Worm (Caenorhabditis elegans): ENCODE results near the gene B0228.7.

The B0228.7 gene

DNA sequence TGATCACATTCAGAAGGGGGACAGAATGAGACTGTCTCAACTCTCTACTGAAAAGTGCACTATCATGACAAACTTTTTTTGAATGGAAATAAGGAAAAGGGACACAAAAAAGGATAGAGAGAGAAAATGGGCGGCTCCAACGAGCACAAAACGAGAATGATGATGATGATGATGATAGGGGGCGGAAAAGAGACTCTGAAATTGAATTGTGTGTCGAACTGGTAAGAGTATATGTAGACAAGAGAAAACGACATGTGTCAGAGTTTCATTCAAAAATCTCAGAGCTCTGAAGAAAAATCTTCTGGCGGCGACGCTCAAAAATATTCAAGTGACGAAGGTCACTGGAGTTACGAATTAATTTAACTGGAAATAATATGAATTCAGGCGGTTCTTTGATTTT lies 36.5 kb upstream of the B0228.7 start:
- TF ChIP-seq fkh-10 (GFP tag; optimal IDR thresholded peaks at IDR 0.05) = peak; percentile 43
- TF ChIP-seq sea-2 (GFP tag; optimal IDR thresholded peaks at IDR 0.05) = no peak

DNA sequence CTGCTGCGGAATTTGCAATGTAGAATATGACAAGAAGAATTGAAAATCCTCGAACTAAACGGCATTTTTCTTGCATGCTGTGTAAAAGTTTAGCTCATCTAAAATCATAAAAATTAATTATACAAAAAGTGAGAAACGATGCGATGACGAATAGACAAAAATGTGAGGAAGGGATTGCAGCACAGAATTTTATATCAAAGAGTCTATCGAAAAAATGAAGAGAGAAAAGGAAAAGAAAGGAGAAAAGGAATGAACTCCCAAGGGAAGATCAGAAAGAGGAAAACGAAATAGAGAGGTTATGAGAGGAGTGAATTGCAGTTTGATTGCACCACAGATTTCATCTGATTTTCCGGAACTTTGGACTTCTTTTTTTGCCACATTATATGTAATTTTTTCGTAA lies 35.4 kb upstream of the B0228.7 start, which contains the start of gene glr-4:
Gene glr-4, minus strand, starts transcription at position 101 of the 400 bp plus-strand sequence.
- TF ChIP-seq lsy-12 (tag; optimal IDR thresholded peaks at IDR 0.05) (no peak), elt-1 (tag; optimal IDR thresholded peaks at IDR 0.05) (peak; percentile 32), ceh-16 (tag; optimal IDR thresholded peaks at IDR 0.05) (no peak)

DNA sequence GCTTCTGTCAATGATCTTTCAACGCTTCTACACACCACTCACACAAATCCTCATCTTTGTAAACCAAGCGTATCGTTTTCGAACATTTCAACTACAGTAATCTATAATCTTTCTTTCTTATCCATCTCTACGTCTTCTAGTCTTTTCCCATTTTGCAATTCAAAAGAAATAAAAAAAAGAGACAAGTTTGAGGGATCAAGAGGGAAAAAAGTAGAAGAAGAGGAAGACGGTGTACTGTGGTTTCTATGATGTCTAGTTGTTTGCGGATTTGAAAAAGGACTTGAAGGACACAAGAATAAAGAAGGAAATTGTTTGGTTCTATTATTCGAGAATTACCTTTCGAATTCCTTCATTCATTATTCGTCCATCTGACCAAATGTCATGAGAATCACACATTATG lies 33.7 kb upstream of the B0228.7 start:
- no peak for TF ChIP-seq nhr-12 (tag; optimal IDR thresholded peaks at IDR 0.05)
- peak; percentile 25 for TF ChIP-seq nhr-25 (tag; optimal IDR thresholded peaks at IDR 0.05)

DNA sequence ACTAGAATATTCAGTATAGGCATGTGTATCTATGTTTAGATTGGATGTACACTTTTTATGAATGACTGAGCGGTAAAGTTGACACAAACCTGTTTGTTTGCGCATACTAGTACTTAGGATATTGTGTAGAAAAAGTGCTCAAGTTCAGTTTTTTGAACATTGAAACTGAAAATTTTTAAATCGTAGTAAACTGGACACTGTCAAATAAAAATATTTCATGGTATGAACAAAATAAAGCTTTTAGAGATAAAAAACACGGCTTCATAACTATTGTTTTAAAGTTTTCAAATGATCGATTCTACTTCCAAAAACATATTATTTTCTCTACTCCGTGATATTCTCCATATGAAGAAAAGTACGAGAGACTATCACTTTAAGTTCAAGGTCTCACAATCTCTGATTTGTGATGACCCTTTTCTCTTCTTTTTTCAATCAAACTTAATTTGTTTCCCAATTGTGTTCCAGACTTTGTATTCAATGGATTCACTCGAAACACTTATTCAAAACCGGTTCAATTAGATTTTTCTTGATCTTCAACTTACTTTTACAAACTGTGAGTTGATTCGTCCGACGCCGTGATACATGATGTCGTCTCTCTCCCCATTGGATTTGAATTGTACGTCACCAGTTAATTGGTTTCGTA lies 32.7 kb upstream of the B0228.7 start:
- TF ChIP-seq ceh-82 (tag; optimal IDR thresholded peaks at IDR 0.05) (peak; percentile 6), nhr-23 (tag; optimal IDR thresholded peaks at IDR 0.05) (peak; percentile 67), nhr-11 (tag; optimal IDR thresholded peaks at IDR 0.05) (no peak), pha-4 (tag; optimal IDR thresholded peaks at IDR 0.05) (peak; percentile 41), nhr-43 (tag; optimal IDR thresholded peaks at IDR 0.05; ENCODE audit: poor library complexity, severe bottlenecking) (peak; percentile 10), elt-1 (tag; optimal IDR thresholded peaks at IDR 0.05) (no peak), ceh-28 (tag; optimal IDR thresholded peaks at IDR 0.05) (peak; percentile 20), R02D3.7 (tag; optimal IDR thresholded peaks at IDR 0.05) (peak; percentile 18)

DNA sequence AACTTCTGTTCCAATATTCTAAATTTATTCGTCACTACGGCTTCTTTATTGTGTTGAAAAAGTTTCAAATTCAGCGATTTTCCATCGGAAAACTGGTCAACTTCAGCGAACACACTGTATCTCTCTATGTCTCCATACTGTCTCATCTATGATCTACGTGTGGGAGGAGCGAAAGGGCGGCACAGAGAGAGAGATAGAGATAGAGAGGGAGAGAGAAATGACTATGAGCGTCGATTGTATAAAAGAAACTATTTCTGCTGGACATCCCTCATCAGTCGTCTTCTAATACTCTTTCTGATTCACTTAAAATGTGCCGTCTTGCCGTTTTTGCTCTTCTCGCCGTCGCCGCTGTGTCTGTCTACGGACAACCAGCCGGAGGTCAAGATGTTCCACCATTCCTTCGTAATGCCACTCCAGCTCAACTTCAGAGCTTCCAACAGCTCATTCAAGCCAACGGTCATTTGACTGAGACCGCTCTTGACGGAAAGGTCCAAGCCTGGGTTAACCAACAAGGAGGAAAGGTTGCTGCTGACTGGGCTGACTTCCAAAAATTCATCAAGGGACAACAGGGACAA lies 31.6 kb upstream of the B0228.7 start, which contains the start of gene srlf-1:
Gene srlf-1, plus strand, starts transcription at position 268 of the 575 bp plus-strand sequence.
- TF ChIP-seq elt-1 (tag; optimal IDR thresholded peaks at IDR 0.05) (no peak), ceh-82 (tag; optimal IDR thresholded peaks at IDR 0.05) (no peak), elt-3 (tag; optimal IDR thresholded peaks at IDR 0.05) (peak in 1 of 3 experiments; percentile 50), unc-62 (GFP tag; optimal IDR thresholded peaks at IDR 0.05) (no peak), lin-15B (tag; optimal IDR thresholded peaks at IDR 0.05) (no peak), ceh-9 (tag; optimal IDR thresholded peaks at IDR 0.05) (no peak), nhr-23 (tag; optimal IDR thresholded peaks at IDR 0.05) (peak; percentile 60), ama-1 (optimal IDR thresholded peaks at IDR 0.05) (peak; percentile 79), snpc-4 (tag; optimal IDR thresholded peaks at IDR 0.05) (no peak), egl-27 (tag; optimal IDR thresholded peaks at IDR 0.05) (no peak), nhr-25 (tag; optimal IDR thresholded peaks at IDR 0.05) (peak; percentile 74), ceh-28 (tag; optimal IDR thresholded peaks at IDR 0.05) (no peak), fkh-10 (GFP tag; optimal IDR thresholded peaks at IDR 0.05) (no peak), nhr-12 (tag; optimal IDR thresholded peaks at IDR 0.05) (no peak), nfya-1 (tag; optimal IDR thresholded peaks at IDR 0.05; ENCODE audit: insufficient read depth) (no peak), ztf-11 (tag; optimal IDR thresholded peaks at IDR 0.05) (no peak)

DNA sequence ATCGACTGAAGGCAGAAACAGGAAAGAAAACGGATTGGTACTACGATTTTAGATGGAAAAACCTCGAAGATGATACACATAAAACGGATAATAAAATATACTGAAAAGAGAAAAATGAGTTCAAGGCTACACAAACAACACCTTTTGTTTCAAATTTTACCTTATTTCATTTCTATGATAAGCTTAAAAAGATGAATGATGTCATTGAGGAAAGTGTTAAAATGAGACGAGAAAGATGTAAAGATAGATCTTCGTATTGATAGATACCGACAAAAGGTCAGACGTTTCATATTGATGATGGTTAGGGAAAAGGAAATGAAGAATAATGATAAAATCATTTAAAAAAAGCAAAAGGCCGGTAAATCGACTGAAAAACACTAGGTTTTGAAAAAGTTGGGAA lies 30.8 kb upstream of the B0228.7 start:
- no peak for TF ChIP-seq tbx-2 (tag; optimal IDR thresholded peaks at IDR 0.05)
- TF ChIP-seq nhr-23 (tag; optimal IDR thresholded peaks at IDR 0.05) = peak; percentile 58
- no peak for TF ChIP-seq eor-1 (tag; optimal IDR thresholded peaks at IDR 0.05)
- TF ChIP-seq ceh-16 (tag; optimal IDR thresholded peaks at IDR 0.05) = no peak
- TF ChIP-seq elt-1 (tag; optimal IDR thresholded peaks at IDR 0.05) = peak; percentile 59
- TF ChIP-seq sea-2 (GFP tag; optimal IDR thresholded peaks at IDR 0.05) = no peak
- TF ChIP-seq ceh-28 (tag; optimal IDR thresholded peaks at IDR 0.05) = peak; percentile 17
- TF ChIP-seq nhr-67 (tag; optimal IDR thresholded peaks at IDR 0.05) = no peak
- no peak for TF ChIP-seq nhr-28 (tag; optimal IDR thresholded peaks at IDR 0.05)
- peak; percentile 60 for TF ChIP-seq nhr-25 (tag; optimal IDR thresholded peaks at IDR 0.05)
- no peak for TF ChIP-seq ama-1 (optimal IDR thresholded peaks at IDR 0.05)

DNA sequence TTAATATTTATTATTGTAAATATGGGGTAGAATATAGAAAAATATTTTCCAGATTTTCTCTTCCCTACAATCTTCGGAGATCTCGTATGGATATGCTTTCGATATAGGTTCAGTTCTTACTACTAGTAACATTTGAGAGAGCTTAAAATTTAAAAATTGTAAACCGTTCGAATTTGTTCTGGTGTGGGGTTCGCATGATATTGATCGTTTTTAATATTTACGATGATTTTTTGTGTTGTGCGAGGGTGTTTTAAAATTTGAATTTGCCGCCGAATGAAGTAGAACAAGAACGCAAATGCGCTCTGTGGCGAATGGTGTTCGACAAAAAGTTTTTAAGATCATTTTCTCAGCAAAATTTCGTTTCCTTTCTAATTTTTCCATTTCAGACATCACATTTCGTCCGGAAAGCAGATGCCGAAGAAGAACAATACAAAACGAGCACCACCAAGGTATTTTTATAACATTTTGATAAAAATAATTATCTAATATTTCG lies 24.7 kb upstream of the B0228.7 start, which contains the start of gene skr-17:
Gene skr-17, plus strand, starts transcription at position 51 of the 493 bp plus-strand sequence.
- TF ChIP-seq pha-4 (tag; optimal IDR thresholded peaks at IDR 0.05) (no peak), nhr-237 (tag; optimal IDR thresholded peaks at IDR 0.05) (no peak), ama-1 (optimal IDR thresholded peaks at IDR 0.05) (no peak), ztf-11 (tag; optimal IDR thresholded peaks at IDR 0.05) (no peak), ZK546.5 (tag; optimal IDR thresholded peaks at IDR 0.05) (no peak), mdl-1 (tag; optimal IDR thresholded peaks at IDR 0.05) (no peak), snpc-4 (tag; optimal IDR thresholded peaks at IDR 0.05) (no peak), elt-2 (tag; optimal IDR thresholded peaks at IDR 0.05) (no peak), nhr-43 (tag; optimal IDR thresholded peaks at IDR 0.05; ENCODE audit: poor library complexity, severe bottlenecking) (no peak), nhr-25 (tag; optimal IDR thresholded peaks at IDR 0.05) (no peak), lsy-12 (tag; optimal IDR thresholded peaks at IDR 0.05) (no peak), lin-39 (tag; optimal IDR thresholded peaks at IDR 0.05) (no peak), nhr-23 (tag; optimal IDR thresholded peaks at IDR 0.05) (no peak), unc-62 (GFP tag; optimal IDR thresholded peaks at IDR 0.05) (no peak), nfya-1 (tag; optimal IDR thresholded peaks at IDR 0.05; ENCODE audit: insufficient read depth) (no peak), ceh-28 (tag; optimal IDR thresholded peaks at IDR 0.05) (no peak), egl-27 (tag; optimal IDR thresholded peaks at IDR 0.05) (no peak), ceh-16 (tag; optimal IDR thresholded peaks at IDR 0.05) (no peak)
